Worm (Caenorhabditis elegans): ENCODE measurements around the gene cyn-9.

DNA sequence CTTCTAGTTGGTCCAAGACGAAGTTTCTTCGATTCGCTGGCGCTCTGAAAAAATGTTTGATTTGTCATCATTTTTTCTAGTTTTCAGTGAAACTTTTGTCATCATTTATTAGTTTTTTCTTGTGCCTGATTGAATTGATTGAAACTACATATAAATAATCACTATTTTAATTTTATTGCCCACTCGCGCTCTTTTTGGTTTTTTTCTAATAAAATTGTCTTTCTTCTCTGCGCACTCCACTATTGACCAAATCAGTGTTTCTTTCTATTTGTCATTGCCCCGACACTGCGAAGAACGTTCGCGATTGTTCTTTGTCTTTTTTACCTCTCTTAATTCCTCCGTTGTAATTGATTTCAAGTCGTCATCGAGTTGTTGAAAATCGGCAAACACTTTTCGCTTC lies 49.2 kb downstream of the cyn-9 start:
- no peak for TF ChIP-seq lin-35 (GFP tag; optimal IDR thresholded peaks at IDR 0.05)
- TF ChIP-seq ceh-79 (tag; optimal IDR thresholded peaks at IDR 0.05): no peak
- TF ChIP-seq ekl-4 (GFP tag; IDR thresholded peaks at IDR 0.05): no peak
- TF ChIP-seq snpc-4 (GFP tag; optimal IDR thresholded peaks at IDR 0.05): no peak
- TF ChIP-seq snpc-4 (tag; optimal IDR thresholded peaks at IDR 0.05): no peak
